Fruit fly (Drosophila melanogaster) whole organism, prepupa: ENCODE data around the gene RhoGAP100F.

ENCODE experiments used
- Blimp-1 ChIP-seq: fragments of 200-800 bp; sonication (Bioruptor generic); optimal IDR thresholded peaks from 3 replicates; lab custom pipeline; 2017; ENCODE audit warnings: missing biosample characterization, missing genetic modification characterization, mild to moderate bottlenecking, moderate library complexity, missing genetic modification reagents
- CG11294 ChIP-seq: fragments of 200-800 bp; sonication (Bioruptor generic); IDR thresholded peaks from 2 replicates; pipeline ENCODE4 v1.3.6; 2022; ENCODE audit warnings: missing biosample characterization, missing genetic modification characterization
- CG11762 ChIP-seq: fragments of 200-800 bp; sonication (Bioruptor generic); optimal IDR thresholded peaks from 3 replicates; lab custom pipeline; 2016; ENCODE audit warnings: missing biosample characterization, missing genetic modification characterization; ENCODE audit not compliant: insufficient read depth
- CG11902 ChIP-seq: fragments of 200-800 bp; sonication (Bioruptor generic); optimal IDR thresholded peaks from 3 replicates; lab custom pipeline; 2016; ENCODE audit warnings: missing biosample characterization, missing genetic modification characterization
- CG1621 ChIP-seq: fragments of 200-800 bp; sonication (Bioruptor generic); optimal IDR thresholded peaks from 3 replicates; lab custom pipeline; 2018; ENCODE audit warnings: missing biosample characterization, mild to moderate bottlenecking, missing genetic modification characterization
- CG16779 ChIP-seq: fragments of 200-800 bp; sonication (Bioruptor generic); optimal IDR thresholded peaks from 3 replicates; lab custom pipeline; 2017; ENCODE audit warnings: missing biosample characterization, mild to moderate bottlenecking, missing genetic modification characterization
- CG31627 ChIP-seq: fragments of 200-800 bp; sonication (Bioruptor generic); optimal IDR thresholded peaks from 3 replicates; lab custom pipeline; 2016; ENCODE audit warnings: missing biosample characterization, missing genetic modification characterization
- CG3919 ChIP-seq: fragments of 200-800 bp; sonication (Bioruptor generic); optimal IDR thresholded peaks from 3 replicates; lab custom pipeline; 2016; ENCODE audit warnings: missing biosample characterization, missing genetic modification characterization
- CG6163 ChIP-seq: fragments of 200-800 bp; sonication (Bioruptor generic); IDR thresholded peaks from 3 replicates; pipeline ENCODE4 v1.3.6; 2022; ENCODE audit warnings: missing biosample characterization, missing genetic modification characterization
- CG6792 ChIP-seq: fragments of 200-800 bp; sonication (Bioruptor generic); optimal IDR thresholded peaks from 3 replicates; lab custom pipeline; 2016; ENCODE audit warnings: missing biosample characterization, missing genetic modification characterization
- CG6854 ChIP-seq: fragments of 200-800 bp; sonication (Bioruptor generic); optimal IDR thresholded peaks from 2 replicates; lab custom pipeline; 2017; ENCODE audit warnings: missing biosample characterization, mild to moderate bottlenecking, missing genetic modification characterization
- CG7368 ChIP-seq: fragments of 200-800 bp; sonication (Bioruptor generic); optimal IDR thresholded peaks from 3 replicates; lab custom pipeline; 2016; ENCODE audit warnings: missing biosample characterization, missing genetic modification characterization
- CG8119 ChIP-seq: fragments of 200-800 bp; sonication (Bioruptor generic); IDR thresholded peaks from 3 replicates; pipeline ENCODE4 v1.3.6; 2022; ENCODE audit warnings: missing biosample characterization, missing genetic modification characterization
- CG8319 ChIP-seq: fragments of 200-800 bp; sonication (Bioruptor generic); optimal IDR thresholded peaks from 3 replicates; lab custom pipeline; 2016; ENCODE audit warnings: missing biosample characterization, missing genetic modification characterization
- CG8632 ChIP-seq: fragments of 200-800 bp; sonication (Bioruptor generic); optimal IDR thresholded peaks from 3 replicates; lab custom pipeline; 2016; ENCODE audit warnings: missing biosample characterization, missing genetic modification characterization
- Eip75B ChIP-seq: fragments of 200-800 bp; sonication (Bioruptor generic); optimal IDR thresholded peaks from 3 replicates; lab custom pipeline; 2016; ENCODE audit warnings: missing biosample characterization, missing genetic modification characterization
- Eip78C ChIP-seq: fragments of 200-800 bp; sonication (Bioruptor generic); peaks from one replicate; lab custom pipeline; 2016; ENCODE audit warnings: missing biosample characterization, missing genetic modification characterization
- Eip93F ChIP-seq: fragments of 200-800 bp; sonication (Bioruptor generic); optimal IDR thresholded peaks from 2 replicates; lab custom pipeline; 2016; ENCODE audit warnings: missing biosample characterization, mild to moderate bottlenecking, missing genetic modification characterization
- Ets96B ChIP-seq: fragments of 200-800 bp; optimal IDR thresholded peaks from 2 replicates; lab custom pipeline; 2019; ENCODE audit warnings: missing biosample characterization, mild to moderate bottlenecking, missing genetic modification characterization, moderate library complexity
- Gug ChIP-seq: fragments of 200-800 bp; sonication (Bioruptor generic); IDR thresholded peaks from 2 replicates; pipeline ENCODE4 v1.3.6; 2022; ENCODE audit warnings: missing biosample characterization, missing genetic modification characterization
- OdsH ChIP-seq: fragments of 200-800 bp; sonication (Bioruptor generic); optimal IDR thresholded peaks from 3 replicates; lab custom pipeline; 2016; ENCODE audit warnings: missing biosample characterization, missing genetic modification characterization
- Smox ChIP-seq: fragments of 200-800 bp; sonication (Bioruptor generic); optimal IDR thresholded peaks from 3 replicates; lab custom pipeline; 2016; ENCODE audit warnings: missing biosample characterization, missing genetic modification characterization
- Sox102F ChIP-seq: fragments of 200-800 bp; sonication (Bioruptor generic); optimal IDR thresholded peaks from 2 replicates; lab custom pipeline; 2016; ENCODE audit warnings: missing biosample characterization, mild to moderate bottlenecking, missing genetic modification characterization
- Sox14 ChIP-seq: fragments of 200-800 bp; sonication (Bioruptor generic); optimal IDR thresholded peaks from 3 replicates; lab custom pipeline; 2016; ENCODE audit warnings: missing biosample characterization, missing genetic modification characterization
- Sox15 ChIP-seq: fragments of 200-800 bp; sonication (Bioruptor generic); optimal IDR thresholded peaks from 3 replicates; lab custom pipeline; 2016; ENCODE audit warnings: missing biosample characterization, missing genetic modification characterization
- cyc ChIP-seq: fragments of 200-800 bp; sonication (Bioruptor generic); optimal IDR thresholded peaks from 3 replicates; lab custom pipeline; 2016; ENCODE audit warnings: missing biosample characterization, missing genetic modification characterization
- dac ChIP-seq: fragments of 200-800 bp; sonication (Bioruptor generic); optimal IDR thresholded peaks from 2 replicates; lab custom pipeline; 2017; ENCODE audit warnings: missing biosample characterization, mild to moderate bottlenecking, missing genetic modification characterization
- dsx ChIP-seq: fragments of 200-800 bp; optimal IDR thresholded peaks from 3 replicates; lab custom pipeline; 2019; ENCODE audit warnings: missing biosample characterization, mild to moderate bottlenecking, missing genetic modification characterization, moderate library complexity; ENCODE audit not compliant: poor library complexity, severe bottlenecking
- fd59A ChIP-seq: fragments of 200-800 bp; sonication (Bioruptor generic); optimal IDR thresholded peaks from 2 replicates; lab custom pipeline; 2017; ENCODE audit warnings: missing biosample characterization, mild to moderate bottlenecking, missing genetic modification characterization, missing genetic modification reagents
- fd85E ChIP-seq: fragments of 200-800 bp; sonication (Bioruptor generic); optimal IDR thresholded peaks from 3 replicates; lab custom pipeline; 2016; ENCODE audit warnings: missing biosample characterization, missing genetic modification characterization
- fkh ChIP-seq: fragments of 200-800 bp; sonication (Bioruptor generic); optimal IDR thresholded peaks from 3 replicates; lab custom pipeline; 2017; ENCODE audit warnings: missing biosample characterization, mild to moderate bottlenecking, missing genetic modification characterization, moderate library complexity
- lz ChIP-seq: fragments of 200-800 bp; sonication (Bioruptor generic); optimal IDR thresholded peaks from 3 replicates; lab custom pipeline; 2016; ENCODE audit warnings: missing biosample characterization, missing genetic modification characterization
- net ChIP-seq: fragments of 200-800 bp; sonication (Bioruptor generic); optimal IDR thresholded peaks from 3 replicates; lab custom pipeline; 2016; ENCODE audit warnings: missing biosample characterization, missing genetic modification characterization
- salr ChIP-seq, 2 experiments: fragments of 200-800 bp; sonication (Bioruptor generic); optimal IDR thresholded peaks; 3 replicates each; lab custom pipeline; 2016 to 2018; ENCODE audit warnings: missing biosample characterization in 2 of 2, missing genetic modification characterization in 2 of 2, mild to moderate bottlenecking in 1 of 2
- spab ChIP-seq: fragments of 200-800 bp; sonication (Bioruptor generic); optimal IDR thresholded peaks from 2 replicates; lab custom pipeline; 2017; ENCODE audit warnings: missing biosample characterization, mild to moderate bottlenecking, missing genetic modification characterization, missing genetic modification reagents
- ss ChIP-seq, 2 experiments: fragments of 200-800 bp; sonication (Bioruptor generic); optimal IDR thresholded peaks; 2 replicates in 1 of 2; 3 replicates in 1 of 2; lab custom pipeline; 2017 to 2018; ENCODE audit warnings: mild to moderate bottlenecking in 2 of 2, missing biosample characterization in 2 of 2, missing genetic modification characterization in 2 of 2, moderate library complexity in 1 of 2
- topi ChIP-seq: fragments of 200-800 bp; sonication (Bioruptor generic); optimal IDR thresholded peaks from 3 replicates; lab custom pipeline; 2016; ENCODE audit warnings: missing biosample characterization, missing genetic modification characterization
- vri ChIP-seq: fragments of 200-800 bp; sonication (Bioruptor generic); optimal IDR thresholded peaks from 3 replicates; lab custom pipeline; 2016; ENCODE audit warnings: missing biosample characterization, mild to moderate bottlenecking, missing genetic modification characterization

RhoGAP100F gene

dm6 chr3R:31810073-31810530 lies 2.3 kb upstream of the RhoGAP100F start, which contains the start of gene Rift (continued):
- TF ChIP-seq cyc (GFP tag; lab: Kevin White, UChicago) (no peak), Sox14 (GFP tag; lab: Kevin White, UChicago) (peak; percentile 11), fd85E (GFP tag; lab: Kevin White, UChicago) (no peak), CG8632 (no peak), CG6854 (GFP tag; lab: Kevin White, UChicago) (no peak), spab (GFP tag; lab: Kevin White, UChicago) (no peak), CG1621 (tag; lab: Kevin White, UChicago) (no peak), CG11762 (GFP tag; lab: Kevin White, UChicago) (no peak), Gug (GFP tag; lab: Robert Waterston, UW) (no peak), CG16779 (tag; lab: Kevin White, UChicago) (no peak), CG6163 (GFP tag; lab: Robert Waterston, UW) (peak; percentile 59; the same call in 2 of the 3 replicates)

dm6 chr3R:31812976-31813298 lies 528 bp downstream of the RhoGAP100F start:
- TF ChIP-seq fd59A (no peak), CG6163 (GFP tag; lab: Robert Waterston, UW) (peak; percentile 32; the same call in 1 of the 3 replicates), salr (GFP tag; optimal IDR thresholded peaks at IDR 0.05; lab: Kevin White, UChicago) (no peak), Eip93F (GFP tag; lab: Kevin White, UChicago) (no peak), fkh (GFP tag; lab: Kevin White, UChicago) (no peak), topi (GFP tag; lab: Kevin White, UChicago) (no peak), dac (no peak), Gug (GFP tag; lab: Robert Waterston, UW) (no peak)

DNA sequence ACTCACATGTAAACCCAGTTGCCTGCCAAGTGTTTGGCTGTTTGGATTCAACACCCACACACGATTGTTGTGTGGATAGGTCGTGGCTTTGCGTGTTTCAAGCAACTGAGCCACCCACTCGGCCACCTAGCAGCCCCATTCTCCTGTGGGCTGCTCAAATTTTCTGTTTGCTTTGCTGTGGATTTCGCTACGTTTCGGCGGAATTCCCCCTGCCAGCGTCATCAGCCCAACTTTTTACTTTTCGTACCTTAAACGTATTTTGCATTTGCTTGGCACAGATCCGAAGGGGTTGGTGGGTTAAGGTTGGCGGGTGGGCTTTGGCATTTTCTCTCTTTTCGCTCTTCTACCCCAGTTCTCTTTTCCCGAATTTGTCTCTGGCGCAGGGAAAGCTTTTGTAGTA lies 10.1 kb downstream of the RhoGAP100F start:
- TF ChIP-seq CG6792 (GFP tag; lab: Kevin White, UChicago) (no peak), fkh (GFP tag; lab: Kevin White, UChicago) (no peak), CG7368 (GFP tag; lab: Kevin White, UChicago) (no peak), CG11902 (GFP tag; lab: Kevin White, UChicago) (no peak), CG16779 (tag; lab: Kevin White, UChicago) (no peak), CG8319 (GFP tag; lab: Kevin White, UChicago) (no peak), net (GFP tag; lab: Kevin White, UChicago) (no peak), Eip75B (GFP tag; lab: Kevin White, UChicago) (no peak), vri (GFP tag; lab: Kevin White, UChicago) (no peak), CG8632 (no peak), Eip78C (GFP tag; lab: Kevin White, UChicago) (no peak), CG8119 (GFP tag; lab: Robert Waterston, UW) (no peak), cyc (GFP tag; lab: Kevin White, UChicago) (no peak), Gug (GFP tag; lab: Robert Waterston, UW) (no peak), CG11294 (GFP tag; lab: Robert Waterston, UW) (no peak), CG31627 (no peak), CG1621 (tag; lab: Kevin White, UChicago) (no peak)

dm6 chr3R:31824200-31824599 lies 11.8 kb downstream of the RhoGAP100F start:
- TF ChIP-seq CG16779 (tag; lab: Kevin White, UChicago) (no peak), CG7368 (GFP tag; lab: Kevin White, UChicago) (no peak), CG8119 (GFP tag; lab: Robert Waterston, UW) (no peak)
- TF ChIP-seq, all 60 proteins: peak for 0

DNA sequence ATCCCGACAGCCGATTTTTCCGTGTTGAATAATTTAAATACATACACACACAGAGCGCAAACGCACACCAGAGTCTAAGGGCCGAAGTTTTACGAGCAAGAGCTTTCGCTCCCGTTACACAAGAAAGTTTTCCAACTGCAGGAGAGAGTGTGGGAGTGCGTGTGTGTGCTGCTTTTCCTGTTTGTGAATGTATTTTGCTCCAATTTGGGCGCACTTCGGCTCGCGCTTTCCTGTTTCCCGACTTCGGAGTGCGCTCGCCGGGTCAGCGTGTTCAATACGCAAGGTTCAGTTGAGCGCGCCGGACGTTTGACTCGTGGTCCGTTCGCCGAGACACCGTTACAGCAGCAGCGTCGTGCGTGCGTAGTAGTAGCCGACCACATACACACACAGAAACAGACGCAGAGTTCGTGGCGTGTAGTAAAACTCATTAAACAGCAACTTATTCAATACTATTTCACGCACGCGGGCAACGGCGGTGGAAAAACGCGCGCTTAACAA lies 13.2 kb downstream of the RhoGAP100F start:
- TF ChIP-seq Sox102F, result no peak
- no peak for TF ChIP-seq CG3919
- TF ChIP-seq CG8119 (GFP tag; lab: Robert Waterston, UW), result no peak
- no peak for TF ChIP-seq spab (GFP tag; lab: Kevin White, UChicago)
- TF ChIP-seq vri (GFP tag; lab: Kevin White, UChicago), result no peak
- TF ChIP-seq CG6163 (GFP tag; lab: Robert Waterston, UW), result no peak
- TF ChIP-seq Eip78C (GFP tag; lab: Kevin White, UChicago), result no peak
- no peak for TF ChIP-seq lz (GFP tag; lab: Kevin White, UChicago)
- TF ChIP-seq cyc (GFP tag; lab: Kevin White, UChicago), result no peak
- TF ChIP-seq fd85E (GFP tag; lab: Kevin White, UChicago), result no peak
- TF ChIP-seq ss (GFP tag; optimal IDR thresholded peaks at IDR 0.05; lab: Kevin White, UChicago), result no peak
- no peak for TF ChIP-seq dsx
- TF ChIP-seq OdsH (GFP tag; lab: Kevin White, UChicago), result no peak
- no peak for TF ChIP-seq Ets96B
- TF ChIP-seq Blimp-1 (GFP tag; lab: Kevin White, UChicago), result no peak
- TF ChIP-seq Smox (GFP tag; lab: Kevin White, UChicago), result no peak
- TF ChIP-seq Sox15 (GFP tag; lab: Kevin White, UChicago), result no peak
- TF ChIP-seq CG11762 (GFP tag; lab: Kevin White, UChicago), result no peak
